Fruit fly (Drosophila melanogaster) whole organism, prepupa: ENCODE data around the gene CG32450.
A peak's percentile ranks its signal among the peaks of the same experiment; 100 is the strongest.

Experiments used
- CG15336 ChIP-seq: fragments of 200-800 bp; sonication (Bioruptor generic); IDR thresholded peaks from 2 replicates; pipeline ENCODE4 v1.3.6; 2022; ENCODE audit warnings: missing biosample characterization, missing genetic modification characterization
- CG1621 ChIP-seq: fragments of 200-800 bp; sonication (Bioruptor generic); optimal IDR thresholded peaks from 3 replicates; lab custom pipeline; 2018; ENCODE audit warnings: missing biosample characterization, mild to moderate bottlenecking, missing genetic modification characterization
- CG16779 ChIP-seq: fragments of 200-800 bp; sonication (Bioruptor generic); optimal IDR thresholded peaks from 3 replicates; lab custom pipeline; 2017; ENCODE audit warnings: missing biosample characterization, mild to moderate bottlenecking, missing genetic modification characterization
- CG34406 ChIP-seq: fragments of 200-800 bp; sonication (Bioruptor generic); optimal IDR thresholded peaks from 3 replicates; lab custom pipeline; 2016; ENCODE audit warnings: missing biosample characterization, missing genetic modification characterization
- CG3919 ChIP-seq: fragments of 200-800 bp; sonication (Bioruptor generic); optimal IDR thresholded peaks from 3 replicates; lab custom pipeline; 2016; ENCODE audit warnings: missing biosample characterization, missing genetic modification characterization
- CG4318 ChIP-seq: fragments of 200-800 bp; sonication (Bioruptor generic); optimal IDR thresholded peaks from 3 replicates; lab custom pipeline; 2017; ENCODE audit warnings: missing biosample characterization, mild to moderate bottlenecking, missing genetic modification characterization
- CG6163 ChIP-seq: fragments of 200-800 bp; sonication (Bioruptor generic); IDR thresholded peaks from 3 replicates; pipeline ENCODE4 v1.3.6; 2022; ENCODE audit warnings: missing biosample characterization, missing genetic modification characterization
- CG6276 ChIP-seq: fragments of 200-800 bp; sonication (Bioruptor generic); optimal IDR thresholded peaks from 2 replicates; lab custom pipeline; 2017; ENCODE audit warnings: missing biosample characterization, mild to moderate bottlenecking, missing genetic modification characterization
- CG6792 ChIP-seq: fragments of 200-800 bp; sonication (Bioruptor generic); optimal IDR thresholded peaks from 3 replicates; lab custom pipeline; 2016; ENCODE audit warnings: missing biosample characterization, missing genetic modification characterization
- CG6854 ChIP-seq: fragments of 200-800 bp; sonication (Bioruptor generic); optimal IDR thresholded peaks from 2 replicates; lab custom pipeline; 2017; ENCODE audit warnings: missing biosample characterization, mild to moderate bottlenecking, missing genetic modification characterization
- CG8319 ChIP-seq: fragments of 200-800 bp; sonication (Bioruptor generic); optimal IDR thresholded peaks from 3 replicates; lab custom pipeline; 2016; ENCODE audit warnings: missing biosample characterization, missing genetic modification characterization
- Eip78C ChIP-seq: fragments of 200-800 bp; sonication (Bioruptor generic); peaks from one replicate; lab custom pipeline; 2016; ENCODE audit warnings: missing biosample characterization, missing genetic modification characterization
- Gug ChIP-seq: fragments of 200-800 bp; sonication (Bioruptor generic); IDR thresholded peaks from 2 replicates; pipeline ENCODE4 v1.3.6; 2022; ENCODE audit warnings: missing biosample characterization, missing genetic modification characterization
- Hr38 ChIP-seq: sonication (Bioruptor generic); optimal IDR thresholded peaks from 2 replicates; lab custom pipeline; 2016; ENCODE audit warnings: missing biosample characterization, missing genetic modification characterization
- Hr4 ChIP-seq: fragments of 200-800 bp; sonication (Bioruptor generic); optimal IDR thresholded peaks from 3 replicates; lab custom pipeline; 2016; ENCODE audit warnings: missing biosample characterization, missing genetic modification characterization
- Met ChIP-seq: fragments of 200-800 bp; sonication (Bioruptor generic); optimal IDR thresholded peaks from 3 replicates; lab custom pipeline; 2016; ENCODE audit warnings: missing biosample characterization, missing genetic modification characterization
- OdsH ChIP-seq: fragments of 200-800 bp; sonication (Bioruptor generic); optimal IDR thresholded peaks from 3 replicates; lab custom pipeline; 2016; ENCODE audit warnings: missing biosample characterization, missing genetic modification characterization
- Sox102F ChIP-seq: fragments of 200-800 bp; sonication (Bioruptor generic); optimal IDR thresholded peaks from 2 replicates; lab custom pipeline; 2016; ENCODE audit warnings: missing biosample characterization, mild to moderate bottlenecking, missing genetic modification characterization
- Sox14 ChIP-seq: fragments of 200-800 bp; sonication (Bioruptor generic); optimal IDR thresholded peaks from 3 replicates; lab custom pipeline; 2016; ENCODE audit warnings: missing biosample characterization, missing genetic modification characterization
- achi ChIP-seq: fragments of 200-800 bp; sonication (Bioruptor generic); optimal IDR thresholded peaks from 3 replicates; lab custom pipeline; 2016; ENCODE audit warnings: missing biosample characterization, missing genetic modification characterization
- cyc ChIP-seq: fragments of 200-800 bp; sonication (Bioruptor generic); optimal IDR thresholded peaks from 3 replicates; lab custom pipeline; 2016; ENCODE audit warnings: missing biosample characterization, missing genetic modification characterization
- esn ChIP-seq: fragments of 200-800 bp; sonication (Bioruptor generic); optimal IDR thresholded peaks from 2 replicates; lab custom pipeline; 2016; ENCODE audit warnings: missing biosample characterization, mild to moderate bottlenecking, missing genetic modification characterization, moderate library complexity
- fd59A ChIP-seq: fragments of 200-800 bp; sonication (Bioruptor generic); optimal IDR thresholded peaks from 2 replicates; lab custom pipeline; 2017; ENCODE audit warnings: missing biosample characterization, mild to moderate bottlenecking, missing genetic modification characterization, missing genetic modification reagents
- fkh ChIP-seq: fragments of 200-800 bp; sonication (Bioruptor generic); optimal IDR thresholded peaks from 3 replicates; lab custom pipeline; 2017; ENCODE audit warnings: missing biosample characterization, mild to moderate bottlenecking, missing genetic modification characterization, moderate library complexity
- pdm3 ChIP-seq: fragments of 200-800 bp; sonication (Bioruptor generic); optimal IDR thresholded peaks from 3 replicates; lab custom pipeline; 2016; ENCODE audit warnings: missing biosample characterization, missing genetic modification characterization
- salr ChIP-seq, 2 experiments: fragments of 200-800 bp; sonication (Bioruptor generic); optimal IDR thresholded peaks; 3 replicates each; lab custom pipeline; 2016 to 2018; ENCODE audit warnings: missing biosample characterization in 2 of 2, missing genetic modification characterization in 2 of 2, mild to moderate bottlenecking in 1 of 2
- spab ChIP-seq: fragments of 200-800 bp; sonication (Bioruptor generic); optimal IDR thresholded peaks from 2 replicates; lab custom pipeline; 2017; ENCODE audit warnings: missing biosample characterization, mild to moderate bottlenecking, missing genetic modification characterization, missing genetic modification reagents
- ss ChIP-seq, 2 experiments: fragments of 200-800 bp; sonication (Bioruptor generic); optimal IDR thresholded peaks; 2 replicates in 1 of 2; 3 replicates in 1 of 2; lab custom pipeline; 2017 to 2018; ENCODE audit warnings: mild to moderate bottlenecking in 2 of 2, missing biosample characterization in 2 of 2, missing genetic modification characterization in 2 of 2, moderate library complexity in 1 of 2
- svp ChIP-seq: fragments of 200-800 bp; sonication (Bioruptor generic); peaks from one replicate; lab custom pipeline; 2016; ENCODE audit warnings: missing biosample characterization, missing genetic modification characterization
- topi ChIP-seq: fragments of 200-800 bp; sonication (Bioruptor generic); optimal IDR thresholded peaks from 3 replicates; lab custom pipeline; 2016; ENCODE audit warnings: missing biosample characterization, missing genetic modification characterization
- vri ChIP-seq: fragments of 200-800 bp; sonication (Bioruptor generic); optimal IDR thresholded peaks from 3 replicates; lab custom pipeline; 2016; ENCODE audit warnings: missing biosample characterization, mild to moderate bottlenecking, missing genetic modification characterization

The CG32450 gene

dm6 chr3L:22349532-22349931 is 20.0 kb downstream of the CG32450 start:
- TF ChIP-seq Met = no peak
- peak; percentile 14 for TF ChIP-seq fkh
- TF ChIP-seq Sox14 (GFP tag; lab: Kevin White, UChicago) = no peak
- TF ChIP-seq Hr38 (GFP tag; lab: Kevin White, UChicago) = no peak
- peak; percentile 16 for TF ChIP-seq svp (GFP tag; lab: Kevin White, UChicago)

- no peak for TF ChIP-seq CG6276 (GFP tag; lab: Kevin White, UChicago)
- TF ChIP-seq vri = no peak
- no peak for TF ChIP-seq pdm3 (GFP tag; lab: Kevin White, UChicago)
- no peak for TF ChIP-seq Sox14 (GFP tag; lab: Kevin White, UChicago)
- TF ChIP-seq Hr4 (GFP tag; lab: Kevin White, UChicago) = no peak
- TF ChIP-seq CG34406 (GFP tag; lab: Kevin White, UChicago) = no peak
- no peak for TF ChIP-seq CG3919 (GFP tag; lab: Kevin White, UChicago)
- no peak for TF ChIP-seq OdsH (GFP tag; lab: Kevin White, UChicago)
- TF ChIP-seq CG6854 (GFP tag; lab: Kevin White, UChicago) = no peak
- no peak for TF ChIP-seq CG1621 (tag; lab: Kevin White, UChicago)
- no peak for TF ChIP-seq cyc
- TF ChIP-seq Gug = no peak
- no peak for TF ChIP-seq ss (GFP tag; optimal IDR thresholded peaks at IDR 0.05; lab: Kevin White, UChicago)
These were observed 21.1 kb downstream of the CG32450 start for dm6 chr3L:22350683-22351082.

dm6 chr3L:22351550-22351949 is 22.0 kb downstream of the CG32450 start:
- peak in 1 of 2 experiments; percentile 65 for TF ChIP-seq ss (GFP tag; optimal IDR thresholded peaks at IDR 0.05; lab: Kevin White, UChicago)
- no peak for TF ChIP-seq salr (GFP tag; optimal IDR thresholded peaks at IDR 0.05; lab: Kevin White, UChicago)
- 0 out of 3 replicates have a peak, but pooled peaks have one; percentile 33 for TF ChIP-seq CG6163 (GFP tag; lab: Robert Waterston, UW)
- TF ChIP-seq CG4318 = no peak
- TF ChIP-seq CG6792 (GFP tag; lab: Kevin White, UChicago) = no peak
- TF ChIP-seq topi (GFP tag; lab: Kevin White, UChicago) = no peak
- no peak for TF ChIP-seq CG16779
- TF ChIP-seq achi = no peak
- TF ChIP-seq Eip78C = no peak
- no peak for TF ChIP-seq esn (GFP tag; lab: Kevin White, UChicago)
- no peak for TF ChIP-seq fd59A (GFP tag; lab: Kevin White, UChicago)
- no peak for TF ChIP-seq Sox102F
- no peak for TF ChIP-seq cyc

dm6 chr3L:22352634-22353033 is 23.1 kb downstream of the CG32450 start:
- TF ChIP-seq spab (GFP tag; lab: Kevin White, UChicago) = no peak
- TF ChIP-seq ss (GFP tag; optimal IDR thresholded peaks at IDR 0.05; lab: Kevin White, UChicago) = peak in 1 of 2 experiments; percentile 65

dm6 chr3L:22364345-22364744 is 34.8 kb downstream of the CG32450 start:
- TF ChIP-seq CG34406 (GFP tag; lab: Kevin White, UChicago) (no peak), fkh (peak; percentile 62), svp (GFP tag; lab: Kevin White, UChicago) (peak; percentile 8), CG15336 (GFP tag; lab: Robert Waterston, UW) (no peak), Hr4 (GFP tag; lab: Kevin White, UChicago) (no peak)

- TF ChIP-seq svp (GFP tag; lab: Kevin White, UChicago) = peak; percentile 92
- no peak for TF ChIP-seq CG8319 (GFP tag; lab: Kevin White, UChicago)
These were observed 37.4 kb downstream of the CG32450 start for dm6 chr3L:22366942-22367341.
